Fruit fly (Drosophila melanogaster): ENCODE data around the gene ea.

The ea gene

dm6 chr3R:15292241-15293004, 36.1 kb upstream of the ea start:
- no peak for TF ChIP-seq CG34367 (tag; optimal IDR thresholded peaks at IDR 0.05)
- no peak for TF ChIP-seq CG10348 (GFP tag; IDR thresholded peaks at IDR 0.05)
- no peak for TF ChIP-seq Pif1B (GFP tag; optimal IDR thresholded peaks at IDR 0.05)
- TF ChIP-seq rn (GFP tag; IDR thresholded peaks at IDR 0.05), result no peak
- no peak for TF ChIP-seq CG17806 (tag; optimal IDR thresholded peaks at IDR 0.05)
- TF ChIP-seq Ets98B (GFP tag; IDR thresholded peaks at IDR 0.05), result no peak
- no peak for TF ChIP-seq CG12605 (GFP tag; IDR thresholded peaks at IDR 0.05)
- no peak for TF ChIP-seq CG9948 (tag; optimal IDR thresholded peaks at IDR 0.05)
- TF ChIP-seq CG13204 (GFP tag; optimal IDR thresholded peaks at IDR 0.05), result no peak
- TF ChIP-seq EcR (GFP tag; optimal IDR thresholded peaks at IDR 0.05), result no peak
- TF ChIP-seq D1 (tag; optimal IDR thresholded peaks at IDR 0.05), result no peak
- TF ChIP-seq CG15710 (tag; optimal IDR thresholded peaks at IDR 0.05), result no peak
- no peak for TF ChIP-seq gl (tag; optimal IDR thresholded peaks at IDR 0.05)
- TF ChIP-seq Pif1A (GFP tag; optimal IDR thresholded peaks at IDR 0.05), result no peak
- no peak for TF ChIP-seq CG32121 (GFP tag; IDR thresholded peaks at IDR 0.05)
- TF ChIP-seq CG14655 (GFP tag; optimal IDR thresholded peaks at IDR 0.05), result no peak
- no peak for TF ChIP-seq fd96Ca (GFP tag; IDR thresholded peaks at IDR 0.05)
- TF ChIP-seq CG8159 (tag; optimal IDR thresholded peaks at IDR 0.05), result no peak

- TF ChIP-seq Snoo (tag; optimal IDR thresholded peaks at IDR 0.05) (peak; percentile 52), CG17806 (tag; optimal IDR thresholded peaks at IDR 0.05) (no peak), CG8301 (tag; optimal IDR thresholded peaks at IDR 0.05) (no peak), CG4496 (GFP tag; IDR thresholded peaks at IDR 0.05) (no peak), CG34367 (tag; optimal IDR thresholded peaks at IDR 0.05) (no peak), CG13204 (GFP tag; optimal IDR thresholded peaks at IDR 0.05) (no peak), Ets98B (GFP tag; IDR thresholded peaks at IDR 0.05) (no peak), CG14655 (GFP tag; optimal IDR thresholded peaks at IDR 0.05) (no peak), D1 (tag; optimal IDR thresholded peaks at IDR 0.05) (no peak), CG12605 (GFP tag; IDR thresholded peaks at IDR 0.05) (0 out of 2 replicates have a peak, but pooled peaks have one; percentile 31), EcR (GFP tag; optimal IDR thresholded peaks at IDR 0.05) (no peak), rn (GFP tag; IDR thresholded peaks at IDR 0.05) (no peak), Pif1B (GFP tag; optimal IDR thresholded peaks at IDR 0.05) (no peak), Pif1A (GFP tag; optimal IDR thresholded peaks at IDR 0.05) (peak; percentile 29), CG9948 (tag; optimal IDR thresholded peaks at IDR 0.05) (no peak), fd96Ca (GFP tag; IDR thresholded peaks at IDR 0.05) (peak; percentile 16; the same call in 1 of the 3 replicates), CG10348 (GFP tag; IDR thresholded peaks at IDR 0.05) (no peak), CG8159 (tag; optimal IDR thresholded peaks at IDR 0.05) (no peak), CG32121 (GFP tag; IDR thresholded peaks at IDR 0.05) (no peak), gl (tag; optimal IDR thresholded peaks at IDR 0.05) (no peak)
Measured at dm6 chr3R:15293005-15293877, 35.3 kb upstream of the ea start.

- TF ChIP-seq CG17806 (tag; optimal IDR thresholded peaks at IDR 0.05), result no peak
- no peak for TF ChIP-seq gl (tag; optimal IDR thresholded peaks at IDR 0.05)
- TF ChIP-seq CG34367 (tag; optimal IDR thresholded peaks at IDR 0.05), result no peak
- TF ChIP-seq CG13204 (GFP tag; optimal IDR thresholded peaks at IDR 0.05), result no peak
Measured at dm6 chr3R:15293878-15294350, 34.6 kb upstream of the ea start.

- TF ChIP-seq CG8301 (tag; optimal IDR thresholded peaks at IDR 0.05) (no peak), CG12605 (GFP tag; IDR thresholded peaks at IDR 0.05) (no peak), CG34367 (tag; optimal IDR thresholded peaks at IDR 0.05) (no peak), CG32121 (GFP tag; IDR thresholded peaks at IDR 0.05) (no peak), CG13204 (GFP tag; optimal IDR thresholded peaks at IDR 0.05) (no peak), Snoo (tag; optimal IDR thresholded peaks at IDR 0.05) (no peak), CG9948 (tag; optimal IDR thresholded peaks at IDR 0.05) (no peak), D1 (tag; optimal IDR thresholded peaks at IDR 0.05) (no peak), CG14655 (GFP tag; optimal IDR thresholded peaks at IDR 0.05) (no peak), CG15710 (tag; optimal IDR thresholded peaks at IDR 0.05) (no peak), CG8159 (tag; optimal IDR thresholded peaks at IDR 0.05) (no peak), EcR (GFP tag; optimal IDR thresholded peaks at IDR 0.05) (no peak), Ets98B (GFP tag; IDR thresholded peaks at IDR 0.05) (no peak), CG10348 (GFP tag; IDR thresholded peaks at IDR 0.05) (no peak), CG17806 (tag; optimal IDR thresholded peaks at IDR 0.05) (no peak), CG4496 (GFP tag; IDR thresholded peaks at IDR 0.05) (no peak), gl (tag; optimal IDR thresholded peaks at IDR 0.05) (no peak), Pif1B (GFP tag; optimal IDR thresholded peaks at IDR 0.05) (no peak), Pif1A (GFP tag; optimal IDR thresholded peaks at IDR 0.05) (no peak), rn (GFP tag; IDR thresholded peaks at IDR 0.05) (no peak)
Measured at dm6 chr3R:15297904-15298303, 30.6 kb upstream of the ea start.

dm6 chr3R:15305246-15305645, 23.3 kb upstream of the ea start:
- no peak for TF ChIP-seq Pif1B (GFP tag; optimal IDR thresholded peaks at IDR 0.05)

Data from whole organism, pupa.